Fruit fly (Drosophila melanogaster) whole organism, embryonic: Measurements from ENCODE around the gene Aef1.

Experiments used
- CG10209 ChIP-seq: fragments of 200-800 bp; sonication (Bioruptor generic); optimal IDR thresholded peaks from 3 replicates; lab custom pipeline; 2017; ENCODE audit warnings: missing biosample characterization, mild to moderate bottlenecking, missing genetic modification characterization, missing genetic modification reagents
- CG1024 ChIP-seq: fragments of 200-800 bp; sonication (Bioruptor generic); IDR thresholded peaks from 2 replicates; pipeline ENCODE4 v1.3.6; 2022; ENCODE audit warnings: missing biosample characterization, missing genetic modification characterization
- CG11504 ChIP-seq: fragments of 200-800 bp; sonication (Bioruptor generic); optimal IDR thresholded peaks from 3 replicates; lab custom pipeline; 2019; ENCODE audit warnings: missing biosample characterization, mild to moderate bottlenecking, missing genetic modification characterization, moderate library complexity
- CG12104 ChIP-seq: fragments of 200-800 bp; sonication (Bioruptor generic); optimal IDR thresholded peaks from 3 replicates; lab custom pipeline; 2016; ENCODE audit warnings: missing biosample characterization, missing genetic modification characterization
- CG12769 ChIP-seq: fragments of 200-800 bp; sonication (Bioruptor generic); optimal IDR thresholded peaks from 2 replicates; lab custom pipeline; 2019; ENCODE audit warnings: missing biosample characterization, mild to moderate bottlenecking, missing genetic modification characterization, moderate library complexity
- CG15601 ChIP-seq: fragments of 200-800 bp; sonication (Bioruptor generic); optimal IDR thresholded peaks from 3 replicates; lab custom pipeline; 2019; ENCODE audit warnings: missing biosample characterization, mild to moderate bottlenecking, missing genetic modification characterization, moderate library complexity
- CG15696 ChIP-seq: fragments of 200-800 bp; sonication (Bioruptor generic); optimal IDR thresholded peaks from 2 replicates; lab custom pipeline; 2019; ENCODE audit warnings: missing biosample characterization, mild to moderate bottlenecking, missing genetic modification characterization, moderate library complexity
- CG17328 ChIP-seq: fragments of 200-800 bp; sonication (Bioruptor generic); IDR thresholded peaks from 2 replicates; pipeline ENCODE4 v1.3.6; 2022; ENCODE audit warnings: missing biosample characterization, missing genetic modification characterization
- CG18619 ChIP-seq: fragments of 200-800 bp; sonication (Bioruptor generic); optimal IDR thresholded peaks from 3 replicates; lab custom pipeline; 2017; ENCODE audit warnings: missing biosample characterization, mild to moderate bottlenecking, missing genetic modification characterization
- CG2120 ChIP-seq: fragments of 200-800 bp; sonication (Bioruptor generic); optimal IDR thresholded peaks from 3 replicates; lab custom pipeline; 2016; ENCODE audit warnings: missing biosample characterization, missing genetic modification characterization
- CG31388 ChIP-seq: fragments of 200-800 bp; sonication (Bioruptor generic); optimal IDR thresholded peaks from 2 replicates; lab custom pipeline; 2016; ENCODE audit warnings: missing biosample characterization, missing genetic modification characterization
- CG4282 ChIP-seq: fragments of 200-800 bp; sonication (Bioruptor generic); optimal IDR thresholded peaks from 2 replicates; lab custom pipeline; 2016; ENCODE audit warnings: missing biosample characterization, missing genetic modification characterization
- CG4404 ChIP-seq: fragments of 200-800 bp; sonication (Bioruptor generic); IDR thresholded peaks from 2 replicates; pipeline ENCODE4 v1.3.6; 2022; ENCODE audit warnings: missing biosample characterization, missing genetic modification characterization
- CG4820 ChIP-seq: fragments of 200-800 bp; sonication (Bioruptor generic); optimal IDR thresholded peaks from 3 replicates; lab custom pipeline; 2016; ENCODE audit warnings: missing biosample characterization, missing genetic modification characterization
- CG6854 ChIP-seq: fragments of 200-800 bp; sonication (Bioruptor generic); optimal IDR thresholded peaks from 3 replicates; lab custom pipeline; 2017; ENCODE audit warnings: missing biosample characterization, mild to moderate bottlenecking, missing genetic modification characterization
- CG8388 ChIP-seq: fragments of 200-800 bp; sonication (Bioruptor generic); optimal IDR thresholded peaks from 2 replicates; lab custom pipeline; 2019; ENCODE audit warnings: missing biosample characterization, mild to moderate bottlenecking, missing genetic modification characterization, moderate library complexity
- CG9727 ChIP-seq: fragments of 200-800 bp; sonication (Bioruptor generic); optimal IDR thresholded peaks from 3 replicates; lab custom pipeline; 2017; ENCODE audit warnings: missing biosample characterization, mild to moderate bottlenecking, missing genetic modification characterization
- CG9797 ChIP-seq: fragments of 200-800 bp; sonication (Bioruptor generic); optimal IDR thresholded peaks from 3 replicates; lab custom pipeline; 2018; ENCODE audit warnings: missing biosample characterization, mild to moderate bottlenecking, missing genetic modification characterization
- Dip3 ChIP-seq: fragments of 200-800 bp; sonication (Bioruptor generic); optimal IDR thresholded peaks from 3 replicates; lab custom pipeline; 2016; ENCODE audit warnings: missing biosample characterization, missing genetic modification characterization
- Fer1 ChIP-seq: fragments of 200-800 bp; sonication (Bioruptor generic); optimal IDR thresholded peaks from 2 replicates; lab custom pipeline; 2017; ENCODE audit warnings: missing biosample characterization, mild to moderate bottlenecking, missing genetic modification characterization
- GATAe ChIP-seq: fragments of 200-800 bp; sonication (Bioruptor generic); conservative IDR thresholded peaks from 2 replicates; pipeline ENCODE4 v1.3.6; 2022; ENCODE audit warnings: missing biosample characterization, missing genetic modification characterization
- Hsf ChIP-seq: fragments of 200-800 bp; sonication (Bioruptor generic); optimal IDR thresholded peaks from 3 replicates; lab custom pipeline; 2016; ENCODE audit warnings: missing biosample characterization, missing genetic modification characterization
- MTF-1 ChIP-seq: fragments of 200-800 bp; sonication (Bioruptor generic); optimal IDR thresholded peaks from 2 replicates; lab custom pipeline; 2018; ENCODE audit warnings: missing biosample characterization, mild to moderate bottlenecking, missing genetic modification characterization, borderline replicate concordance
- Mrtf ChIP-seq: fragments of 200-800 bp; sonication (Bioruptor generic); IDR thresholded peaks from 3 replicates; pipeline ENCODE4 v1.3.6; 2022; ENCODE audit warnings: missing biosample characterization, missing genetic modification characterization
- NK7.1 ChIP-seq: fragments of 200-800 bp; sonication (Bioruptor generic); optimal IDR thresholded peaks from 3 replicates; lab custom pipeline; 2016; ENCODE audit warnings: missing biosample characterization, missing genetic modification characterization
- Nf-YC ChIP-seq: fragments of 200-800 bp; optimal IDR thresholded peaks from 3 replicates; lab custom pipeline; 2019; ENCODE audit warnings: missing biosample characterization, mild to moderate bottlenecking, missing genetic modification characterization, moderate library complexity
- Tbp ChIP-seq: fragments of >200 bp; optimal IDR thresholded peaks from 2 replicates; lab custom pipeline; 2018; ENCODE audit warnings: missing biosample characterization, missing genetic modification characterization
- Vsx1 ChIP-seq: fragments of 200-800 bp; sonication (Bioruptor generic); optimal IDR thresholded peaks from 2 replicates; lab custom pipeline; 2017; ENCODE audit warnings: missing biosample characterization, mild to moderate bottlenecking, missing genetic modification characterization, missing genetic modification reagents
- ara ChIP-seq: fragments of 200-800 bp; sonication (Bioruptor generic); IDR thresholded peaks from 2 replicates; pipeline ENCODE4 v1.3.6; 2022; ENCODE audit warnings: missing biosample characterization, missing genetic modification characterization
- az2 ChIP-seq: fragments of 200-800 bp; sonication (Bioruptor generic); optimal IDR thresholded peaks from 3 replicates; lab custom pipeline; 2016; ENCODE audit warnings: missing biosample characterization, missing genetic modification characterization
- br ChIP-seq: fragments of >200 bp; optimal IDR thresholded peaks from 2 replicates; lab custom pipeline; 2017
- btn ChIP-seq: fragments of 200-800 bp; sonication (Bioruptor generic); optimal IDR thresholded peaks from 2 replicates; lab custom pipeline; 2016; ENCODE audit warnings: missing biosample characterization, missing genetic modification characterization
- chinmo ChIP-seq: fragments of 200-800 bp; sonication (Bioruptor generic); IDR thresholded peaks from 4 replicates; pipeline ENCODE4 v1.3.6; 2022; ENCODE audit warnings: missing biosample characterization, missing genetic modification characterization; ENCODE audit not compliant: partially characterized antibody
- dmrt11E ChIP-seq: fragments of 200-800 bp; sonication (Bioruptor generic); optimal IDR thresholded peaks from 3 replicates; lab custom pipeline; 2018; ENCODE audit warnings: missing biosample characterization, mild to moderate bottlenecking, missing genetic modification characterization, moderate library complexity
- exex ChIP-seq: fragments of 200-800 bp; sonication (Bioruptor generic); optimal IDR thresholded peaks from 4 replicates; lab custom pipeline; 2018; ENCODE audit warnings: missing biosample characterization, mild to moderate bottlenecking, missing genetic modification characterization, moderate library complexity
- eyg ChIP-seq: fragments of 200-800 bp; sonication (Bioruptor generic); optimal IDR thresholded peaks from 3 replicates; lab custom pipeline; 2016; ENCODE audit warnings: missing biosample characterization, missing genetic modification characterization
- fu2 ChIP-seq: fragments of 200-800 bp; sonication (Bioruptor generic); optimal IDR thresholded peaks from 2 replicates; lab custom pipeline; 2016; ENCODE audit warnings: missing biosample characterization, missing genetic modification characterization
- gsb ChIP-seq: fragments of 200-800 bp; sonication (Bioruptor generic); IDR thresholded peaks from 2 replicates; pipeline ENCODE4 v1.3.6; 2022; ENCODE audit warnings: missing biosample characterization, missing genetic modification characterization
- gsb-n ChIP-seq: fragments of 200-800 bp; sonication (Bioruptor generic); optimal IDR thresholded peaks from 3 replicates; lab custom pipeline; 2018; ENCODE audit warnings: missing biosample characterization, mild to moderate bottlenecking, missing genetic modification characterization
- otp ChIP-seq: fragments of 200-800 bp; sonication (Bioruptor generic); IDR thresholded peaks from 3 replicates; pipeline ENCODE4, ENCODE4 v1.3.6; 2022; ENCODE audit warnings: missing biosample characterization, missing genetic modification characterization
- phol ChIP-seq: fragments of 200-800 bp; sonication (Bioruptor generic); optimal IDR thresholded peaks from 3 replicates; lab custom pipeline; 2018; ENCODE audit warnings: missing biosample characterization, mild to moderate bottlenecking, missing genetic modification characterization, moderate library complexity
- psq ChIP-seq: fragments of 200-800 bp; sonication (Bioruptor generic); optimal IDR thresholded peaks from 2 replicates; lab custom pipeline; 2017; ENCODE audit warnings: missing biosample characterization, missing genetic modification characterization
- sc ChIP-seq, 3 experiments: fragments of >200 bp in 2 of 3; fragments of 200-800 bp in 1 of 3; sonication (Bioruptor generic) in 1 of 3; optimal IDR thresholded peaks; 2 replicates in 2 of 3; 3 replicates in 1 of 3; lab custom pipeline; 2017; ENCODE audit warnings: mild to moderate bottlenecking in 1 of 3, missing biosample characterization in 1 of 3, missing genetic modification characterization in 1 of 3, missing genetic modification reagents in 1 of 3
- slou ChIP-seq: fragments of 200-800 bp; sonication (Bioruptor generic); optimal IDR thresholded peaks from 3 replicates; lab custom pipeline; 2016; ENCODE audit warnings: missing biosample characterization, missing genetic modification characterization
- slp2 ChIP-seq: fragments of 200-800 bp; sonication (Bioruptor generic); optimal IDR thresholded peaks from 2 replicates; lab custom pipeline; 2016; ENCODE audit warnings: missing biosample characterization, missing genetic modification characterization
- sqz ChIP-seq: fragments of 200-800 bp; sonication (Bioruptor generic); optimal IDR thresholded peaks from 3 replicates; lab custom pipeline; 2018; ENCODE audit warnings: missing biosample characterization, mild to moderate bottlenecking, missing genetic modification characterization
- sr ChIP-seq: fragments of 200-800 bp; sonication (Bioruptor generic); IDR thresholded peaks from 3 replicates; pipeline ENCODE4 v1.3.6; 2022; ENCODE audit warnings: missing biosample characterization, missing genetic modification characterization
- tin ChIP-seq: fragments of 200-800 bp; sonication (Bioruptor generic); optimal IDR thresholded peaks from 3 replicates; lab custom pipeline; 2016; ENCODE audit warnings: missing biosample characterization, missing genetic modification characterization
- vfl ChIP-seq: fragments of 200-800 bp; sonication (Bioruptor generic); optimal IDR thresholded peaks from 2 replicates; lab custom pipeline; 2016; ENCODE audit warnings: missing biosample characterization, missing genetic modification characterization
- wor ChIP-seq: fragments of 200-800 bp; sonication (Bioruptor generic); IDR thresholded peaks from 2 replicates; pipeline ENCODE4 v1.3.6; 2022; ENCODE audit warnings: missing biosample characterization, missing genetic modification characterization
- zen2 ChIP-seq: fragments of 200-800 bp; sonication (Bioruptor generic); IDR thresholded peaks from 3 replicates; pipeline ENCODE4 v1.3.6; 2022; ENCODE audit warnings: missing biosample characterization, missing genetic modification characterization; ENCODE audit not compliant: partially characterized antibody
- zfh2 ChIP-seq: fragments of 200-800 bp; sonication (Bioruptor generic); optimal IDR thresholded peaks from 2 replicates; lab custom pipeline; 2016; ENCODE audit warnings: missing biosample characterization, missing genetic modification characterization

Gene Aef1

dm6 chr3L:21462860-21463259 is 29.6 kb downstream of the Aef1 start (continued):
- TF ChIP-seq CG31388 (GFP tag; lab: Kevin White, UChicago) (no peak), CG18619 (GFP tag; lab: Kevin White, UChicago) (no peak), CG4282 (no peak), sr (GFP tag; lab: Robert Waterston, UW) (no peak), CG12769 (tag; lab: Kevin White, UChicago) (no peak), CG4820 (GFP tag; lab: Kevin White, UChicago) (no peak), btn (GFP tag; lab: Kevin White, UChicago) (no peak), CG15601 (peak; percentile 16), sc (optimal IDR thresholded peaks at IDR 0.05; lab: Kevin White, UChicago) (no peak), sc (GFP tag; optimal IDR thresholded peaks at IDR 0.05; lab: Kevin White, UChicago) (peak; percentile 43), MTF-1 (GFP tag; lab: Kevin White, UChicago) (no peak), tin (no peak), CG15696 (tag; lab: Kevin White, UChicago) (peak; percentile 49), CG6854 (no peak), phol (tag; lab: Kevin White, UChicago) (peak; percentile 58), Hsf (GFP tag; lab: Kevin White, UChicago) (no peak), NK7.1 (GFP tag; lab: Kevin White, UChicago) (no peak), CG2120 (GFP tag; lab: Kevin White, UChicago) (no peak), CG4404 (GFP tag; lab: Robert Waterston, UW) (peak; percentile 49; the same call in 1 of the 2 replicates), Vsx1 (GFP tag; lab: Kevin White, UChicago) (no peak), ara (GFP tag; lab: Robert Waterston, UW) (no peak), vfl (GFP tag; lab: Kevin White, UChicago) (no peak), CG17328 (GFP tag; lab: Robert Waterston, UW) (no peak), gsb-n (tag; lab: Kevin White, UChicago) (no peak), slou (no peak), exex (tag; lab: Kevin White, UChicago) (no peak), br (lab: Kevin White, UChicago) (no peak), CG9727 (GFP tag; lab: Kevin White, UChicago) (peak; percentile 71), wor (no peak), CG8388 (GFP tag; lab: Kevin White, UChicago) (peak; percentile 23), Tbp (GFP tag; lab: Kevin White, UChicago) (no peak), eyg (GFP tag; lab: Kevin White, UChicago) (no peak), sqz (GFP tag; lab: Kevin White, UChicago) (no peak), zfh2 (GFP tag; lab: Kevin White, UChicago) (no peak), CG10209 (GFP tag; lab: Kevin White, UChicago) (no peak), Nf-YC (tag; lab: Kevin White, UChicago) (no peak), dmrt11E (peak; percentile 70), Fer1 (no peak), psq (GFP tag; lab: Kevin White, UChicago) (no peak), Mrtf (no peak), CG9797 (GFP tag; lab: Kevin White, UChicago) (no peak), az2 (GFP tag; lab: Kevin White, UChicago) (peak; percentile 27), chinmo (no peak), Dip3 (GFP tag; lab: Kevin White, UChicago) (no peak), gsb (GFP tag; lab: Robert Waterston, UW) (no peak), CG1024 (GFP tag; lab: Robert Waterston, UW) (no peak), slp2 (GFP tag; lab: Kevin White, UChicago) (no peak), GATAe (GFP tag; lab: Robert Waterston, UW) (no peak), CG12104 (no peak), CG11504 (peak; percentile 46), otp (GFP tag; lab: Robert Waterston, UW) (no peak), fu2 (GFP tag; lab: Kevin White, UChicago) (no peak), zen2 (GFP tag; lab: Robert Waterston, UW) (no peak)
